Worm (Caenorhabditis elegans) whole organism, young adult: ENCODE results near the gene glb-4.

Experiments used
- B0336.3 ChIP-seq: fragments of 200-800 bp; sonication (Bioruptor generic); IDR thresholded peaks from 2 replicates; pipeline ENCODE4 v1.3.6; 2022; ENCODE audit warnings: missing genetic modification characterization, missing compliant biosample characterization
- C06A6.2 ChIP-seq: fragments of 200-800 bp; sonication (Bioruptor generic); conservative IDR thresholded peaks from 2 replicates; pipeline ENCODE4 v1.3.6; 2022; ENCODE audit warnings: missing genetic modification characterization, missing compliant biosample characterization
- D2030.7 ChIP-seq: fragments of 200-800 bp; sonication (Bioruptor generic); IDR thresholded peaks from 2 replicates; pipeline ENCODE4 v1.3.6; 2022; ENCODE audit warnings: missing genetic modification reagents, missing genetic modification characterization, missing compliant biosample characterization
- F39B2.1 ChIP-seq: fragments of 200-800 bp; sonication (Bioruptor generic); IDR thresholded peaks from 2 replicates; pipeline ENCODE4 v1.3.6; 2022; ENCODE audit warnings: missing genetic modification reagents, missing genetic modification characterization, missing compliant biosample characterization
- F57C9.4 ChIP-seq: sonication (generic microtip); optimal IDR thresholded peaks from 2 replicates; lab custom pipeline; 2017; ENCODE audit warnings: mild to moderate bottlenecking, missing genetic modification characterization, missing compliant biosample characterization
- K11D2.4 ChIP-seq: fragments of 200-800 bp; sonication (Bioruptor generic); IDR thresholded peaks from 2 replicates; pipeline ENCODE4 v1.3.6; 2022; ENCODE audit warnings: missing genetic modification reagents, missing genetic modification characterization, missing compliant biosample characterization
- T26A5.8 ChIP-seq: sonication (generic microtip); optimal IDR thresholded peaks from 2 replicates; lab custom pipeline; 2016; ENCODE audit warnings: missing genetic modification characterization, missing compliant biosample characterization
- Y53F4B.3 ChIP-seq: fragments of 200-800 bp; sonication (Bioruptor generic); IDR thresholded peaks from 2 replicates; pipeline ENCODE4 v1.3.6; 2022; ENCODE audit warnings: missing genetic modification reagents, missing genetic modification characterization, missing compliant biosample characterization
- Y56A3A.18 ChIP-seq: fragments of 200-800 bp; sonication (Bioruptor generic); IDR thresholded peaks from 2 replicates; pipeline ENCODE4 v1.3.6; 2022; ENCODE audit warnings: missing genetic modification reagents, missing genetic modification characterization, missing compliant biosample characterization
- Y67H2A.10 ChIP-seq: fragments of 200-800 bp; sonication (Bioruptor generic); conservative IDR thresholded peaks from 2 replicates; pipeline ENCODE4 v1.3.6; 2022; ENCODE audit warnings: missing genetic modification reagents, missing genetic modification characterization, missing compliant biosample characterization
- ama-1 ChIP-seq, 3 experiments: fragments of 150-350 bp in 1 of 3; sonication (generic microtip) in 2 of 3; optimal IDR thresholded peaks; 2 replicates each; lab custom pipeline; 2014 to 2018; ENCODE audit warnings: missing biosample characterization in 2 of 3, missing genetic modification characterization in 2 of 3, missing genetic modification reagents in 2 of 3
- attf-6 ChIP-seq: fragments of 200-800 bp; sonication (Bioruptor generic); IDR thresholded peaks from 2 replicates; pipeline ENCODE4 v1.3.6; 2022; ENCODE audit warnings: missing genetic modification reagents, missing genetic modification characterization, missing compliant biosample characterization
- bed-1 ChIP-seq: fragments of 200-800 bp; sonication (Bioruptor generic); IDR thresholded peaks from 2 replicates; pipeline ENCODE4 v1.3.6; 2022; ENCODE audit warnings: missing genetic modification reagents, missing genetic modification characterization, missing compliant biosample characterization
- cebp-1 ChIP-seq, 2 experiments: fragments of 200-800 bp in 1 of 2; sonication (Bioruptor generic) in 1 of 2; sonication (generic microtip) in 1 of 2; IDR thresholded peaks in 1 of 2; optimal IDR thresholded peaks in 1 of 2; 2 replicates each; pipeline versions ENCODE4 v1.3.6 to Lab custom; 2017 to 2022; ENCODE audit warnings: missing compliant biosample characterization in 2 of 2, missing genetic modification characterization in 2 of 2, mild to moderate bottlenecking in 1 of 2, missing genetic modification reagents in 1 of 2, moderate library complexity in 1 of 2
- ceh-27 ChIP-seq: fragments of 200-800 bp; sonication (Bioruptor generic); optimal IDR thresholded peaks from 2 replicates; lab custom pipeline; 2018; ENCODE audit warnings: mild to moderate bottlenecking, missing genetic modification characterization, moderate library complexity, missing compliant biosample characterization
- dox-1 ChIP-seq: fragments of 200-800 bp; sonication (Bioruptor generic); IDR thresholded peaks from 2 replicates; pipeline ENCODE4 v1.3.6; 2022; ENCODE audit warnings: missing genetic modification reagents, missing genetic modification characterization, missing compliant biosample characterization
- dpff-1 ChIP-seq: sonication (generic microtip); optimal IDR thresholded peaks from 2 replicates; lab custom pipeline; 2017; ENCODE audit warnings: mild to moderate bottlenecking, missing genetic modification characterization, missing compliant biosample characterization
- egl-18 ChIP-seq: fragments of 200-800 bp; sonication (Bioruptor generic); IDR thresholded peaks from 2 replicates; pipeline ENCODE4 v1.3.6; 2022; ENCODE audit warnings: missing genetic modification reagents, missing genetic modification characterization, missing compliant biosample characterization
- egrh-3 ChIP-seq: fragments of 200-800 bp; sonication (Bioruptor generic); IDR thresholded peaks from 2 replicates; pipeline ENCODE4 v1.3.6; 2022; ENCODE audit warnings: missing genetic modification reagents, missing genetic modification characterization, missing compliant biosample characterization
- ekl-4 ChIP-seq: fragments of 200-800 bp; sonication (Bioruptor generic); IDR thresholded peaks from 2 replicates; pipeline ENCODE4 v1.3.6; 2022; ENCODE audit warnings: missing genetic modification reagents, missing genetic modification characterization, missing compliant biosample characterization
- ets-4 ChIP-seq: fragments of 200-800 bp; sonication (Bioruptor generic); optimal IDR thresholded peaks from 2 replicates; lab custom pipeline; 2018; ENCODE audit warnings: mild to moderate bottlenecking, missing genetic modification characterization, missing compliant biosample characterization
- gei-17 ChIP-seq: fragments of 200-800 bp; sonication (Bioruptor generic); optimal IDR thresholded peaks from 2 replicates; lab custom pipeline; 2018; ENCODE audit warnings: mild to moderate bottlenecking, missing genetic modification characterization, missing compliant biosample characterization
- him-1 ChIP-seq: sonication (generic microtip); optimal IDR thresholded peaks from 2 replicates; lab custom pipeline; 2016; ENCODE audit warnings: missing genotype, missing genetic modification reagents, missing genetic modification characterization, missing compliant biosample characterization
- hmg-1.2 ChIP-seq: fragments of 200-800 bp; sonication (Bioruptor generic); IDR thresholded peaks from 2 replicates; pipeline ENCODE4 v1.3.6; 2022; ENCODE audit warnings: missing genetic modification reagents, missing genetic modification characterization, missing compliant biosample characterization
- let-526 ChIP-seq: fragments of 200-800 bp; sonication (Bioruptor generic); IDR thresholded peaks from 2 replicates; pipeline ENCODE4 v1.3.6; 2022; ENCODE audit warnings: missing genetic modification reagents, missing genetic modification characterization, missing compliant biosample characterization
- lin-40 ChIP-seq: sonication (generic microtip); optimal IDR thresholded peaks from 2 replicates; lab custom pipeline; 2016; ENCODE audit warnings: missing genetic modification characterization, mild to moderate bottlenecking, missing compliant biosample characterization, missing genotype, missing genetic modification reagents
- lir-1 ChIP-seq: fragments of 200-800 bp; sonication (Bioruptor generic); conservative IDR thresholded peaks from 2 replicates; pipeline ENCODE4 v1.3.6; 2022; ENCODE audit warnings: missing genetic modification reagents, missing genetic modification characterization, missing compliant biosample characterization
- madf-10 ChIP-seq: sonication (generic microtip); optimal IDR thresholded peaks from 2 replicates; lab custom pipeline; 2016; ENCODE audit warnings: mild to moderate bottlenecking, missing genetic modification characterization, missing compliant biosample characterization
- madf-3 ChIP-seq: fragments of 200-800 bp; sonication (Bioruptor generic); IDR thresholded peaks from 2 replicates; pipeline ENCODE4 v1.3.6; 2022; ENCODE audit warnings: missing genetic modification reagents, missing genetic modification characterization, missing compliant biosample characterization
- madf-8 ChIP-seq: fragments of 200-800 bp; sonication (Bioruptor generic); conservative IDR thresholded peaks from 2 replicates; pipeline ENCODE4 v1.3.6; 2022; ENCODE audit warnings: missing genetic modification reagents, missing genetic modification characterization, missing compliant biosample characterization
- mcd-1 ChIP-seq: fragments of 200-800 bp; sonication (Bioruptor generic); IDR thresholded peaks from 2 replicates; pipeline ENCODE4 v1.3.6; 2022; ENCODE audit warnings: missing genetic modification reagents, missing genetic modification characterization, missing compliant biosample characterization
- mel-28 ChIP-seq: sonication (generic microtip); optimal IDR thresholded peaks from 2 replicates; lab custom pipeline; 2016; ENCODE audit warnings: borderline replicate concordance, mild to moderate bottlenecking, missing genetic modification characterization, missing compliant biosample characterization
- nfyb-1 ChIP-seq: fragments of 200-800 bp; sonication (Bioruptor generic); IDR thresholded peaks from 2 replicates; pipeline ENCODE4 v1.3.6; 2022; ENCODE audit warnings: missing genetic modification reagents, missing genetic modification characterization, missing compliant biosample characterization
- nhr-80 ChIP-seq: sonication (generic microtip); optimal IDR thresholded peaks from 2 replicates; lab custom pipeline; 2016; ENCODE audit warnings: missing genetic modification characterization, missing compliant biosample characterization
- nhr-90 ChIP-seq: sonication (generic microtip); optimal IDR thresholded peaks from 2 replicates; lab custom pipeline; 2016; ENCODE audit warnings: missing genotype, mild to moderate bottlenecking, missing genetic modification characterization, missing compliant biosample characterization
- rec-8 ChIP-seq, 2 experiments: sonication (generic microtip); optimal IDR thresholded peaks; 2 replicates each; lab custom pipeline; 2016; ENCODE audit warnings: mild to moderate bottlenecking in 2 of 2, missing genetic modification characterization in 2 of 2, missing genetic modification reagents in 2 of 2, missing genotype in 2 of 2, missing biosample characterization in 1 of 2, missing compliant biosample characterization in 1 of 2, moderate library complexity in 1 of 2
- rpc-1 ChIP-seq, 2 experiments: fragments of 150-350 bp in 1 of 2; sonication (generic microtip) in 1 of 2; optimal IDR thresholded peaks; 2 replicates each; lab custom pipeline; 2014 to 2018; ENCODE audit warnings: missing biosample characterization in 1 of 2, missing genetic modification characterization in 1 of 2, missing genetic modification reagents in 1 of 2, missing genotype in 1 of 2
- snpc-4 ChIP-seq, 5 experiments: fragments of 150-350 bp in 1 of 5; sonication (generic microtip) in 4 of 5; optimal IDR thresholded peaks; 2 replicates each; lab custom pipeline; 2014 to 2018; ENCODE audit warnings: missing genetic modification characterization in 5 of 5, missing biosample characterization in 3 of 5, antibody characterized with exemption in 2 of 5, mild to moderate bottlenecking in 2 of 5, missing compliant biosample characterization in 2 of 5, missing genotype in 2 of 5, moderate library complexity in 2 of 5, missing genetic modification reagents in 1 of 5
- somi-1 ChIP-seq: fragments of 200-800 bp; sonication (Bioruptor generic); optimal IDR thresholded peaks from 2 replicates; lab custom pipeline; 2018; ENCODE audit warnings: mild to moderate bottlenecking, missing genetic modification characterization, missing compliant biosample characterization
- sptf-2 ChIP-seq: fragments of 200-800 bp; sonication (Bioruptor generic); optimal IDR thresholded peaks from 2 replicates; lab custom pipeline; 2018; ENCODE audit warnings: mild to moderate bottlenecking, missing genetic modification characterization, missing compliant biosample characterization
- tlf-1 ChIP-seq: fragments of 200-800 bp; sonication (Bioruptor generic); optimal IDR thresholded peaks from 2 replicates; lab custom pipeline; 2018; ENCODE audit warnings: mild to moderate bottlenecking, missing genetic modification characterization, missing compliant biosample characterization
- zim-3 ChIP-seq: sonication (generic microtip); optimal IDR thresholded peaks from 2 replicates; lab custom pipeline; 2017; ENCODE audit warnings: mild to moderate bottlenecking, missing genetic modification characterization, moderate library complexity, missing compliant biosample characterization
- ztf-22 ChIP-seq: fragments of 200-800 bp; sonication (Bioruptor generic); optimal IDR thresholded peaks from 2 replicates; lab custom pipeline; 2018; ENCODE audit warnings: mild to moderate bottlenecking, missing genetic modification characterization, moderate library complexity, missing compliant biosample characterization

glb-4 gene

DNA sequence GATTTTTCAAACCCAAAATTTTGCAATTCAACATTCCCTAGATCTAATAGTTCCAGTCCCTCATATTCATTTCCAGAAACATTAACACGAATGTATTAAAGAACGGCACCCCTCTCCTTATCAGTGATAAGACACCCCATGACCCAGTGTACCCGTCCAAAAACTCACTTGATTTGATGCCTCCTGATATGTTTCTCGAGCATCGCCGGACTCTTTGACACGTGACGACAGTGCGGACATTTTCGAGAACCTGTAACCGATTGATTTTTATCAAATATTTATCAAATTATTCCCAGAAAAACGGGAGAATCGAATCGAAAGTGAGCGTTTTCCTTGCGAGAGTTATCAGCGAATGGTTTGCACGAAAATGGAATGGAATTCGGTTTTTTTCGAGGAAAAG lies 40.0 kb upstream of the glb-4 start (continued):
- no peak for TF ChIP-seq sptf-2
- no peak for TF ChIP-seq lir-1
- no peak for TF ChIP-seq madf-8
- TF ChIP-seq dox-1 (GFP tag; lab: Robert Waterston, UW): 0 out of 2 replicates have a peak, but pooled peaks have one; percentile 24
- TF ChIP-seq nhr-80 (tag; lab: Kevin White, UChicago): peak; percentile 81
- TF ChIP-seq Y53F4B.3: no peak
- TF ChIP-seq let-526 (GFP tag; lab: Robert Waterston, UW): peak; percentile 48; the same call in 1 of the 2 replicates
- peak; percentile 41; the same call in 1 of the 2 replicates for TF ChIP-seq B0336.3 (GFP tag; lab: Robert Waterston, UW)
- TF ChIP-seq cebp-1 (GFP tag; IDR thresholded peaks at IDR 0.05; lab: Robert Waterston, UW): no peak
- peak; percentile 66 for TF ChIP-seq cebp-1 (tag; optimal IDR thresholded peaks at IDR 0.05; lab: Kevin White, UChicago)
- peak; percentile 40 for TF ChIP-seq ets-4 (GFP tag; lab: Kevin White, UChicago)
- 0 out of 2 replicates have a peak, but pooled peaks have one; percentile 28 for TF ChIP-seq K11D2.4 (GFP tag; lab: Robert Waterston, UW)
- no peak for TF ChIP-seq F39B2.1
- TF ChIP-seq T26A5.8 (tag; lab: Kevin White, UChicago): no peak
- no peak for TF ChIP-seq snpc-4 (GFP tag; optimal IDR thresholded peaks at IDR 0.05; lab: Kevin White, UChicago)
- TF ChIP-seq snpc-4 (tag; optimal IDR thresholded peaks at IDR 0.05; lab: Kevin White, UChicago): peak in 1 of 4 experiments; percentile 16
- TF ChIP-seq tlf-1 (GFP tag; lab: Kevin White, UChicago): peak; percentile 42

DNA sequence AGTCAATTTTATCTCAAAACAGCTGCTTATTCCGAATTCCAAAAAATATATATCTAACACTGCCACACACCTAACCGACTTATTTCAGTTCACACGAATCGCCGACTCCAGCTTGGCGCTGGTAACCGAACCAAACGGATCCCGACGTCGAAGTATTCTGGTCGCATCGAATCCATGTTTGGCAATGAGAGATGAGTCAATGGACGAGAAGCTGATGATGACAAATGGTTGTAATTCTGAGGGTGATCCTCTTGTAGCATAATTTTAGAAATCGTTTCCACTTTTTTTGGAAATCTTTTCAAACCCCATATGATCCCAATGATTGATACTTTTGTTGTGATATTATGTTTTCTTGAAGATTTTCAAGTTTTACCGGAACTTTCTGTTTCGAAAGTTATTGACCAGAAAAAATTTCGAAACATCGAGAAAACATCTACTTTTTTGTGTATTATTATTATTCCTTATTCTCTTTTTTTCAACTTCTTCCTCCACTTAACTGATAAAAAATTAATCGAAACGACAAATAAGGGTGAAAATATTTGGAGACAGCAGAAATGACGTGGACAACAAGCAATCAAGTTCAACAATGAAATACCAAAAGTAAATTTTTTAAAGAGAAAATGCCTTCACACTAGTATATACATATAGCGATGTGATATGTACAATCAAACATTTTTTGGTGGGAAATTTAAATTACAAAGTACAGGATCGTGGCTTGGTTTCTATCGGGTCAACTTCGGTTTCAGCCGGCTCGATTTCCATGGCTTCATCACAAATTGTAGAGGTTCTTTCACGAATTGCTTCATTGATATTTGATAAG lies 39.1 kb upstream of the glb-4 start:
- TF ChIP-seq F57C9.4 (no peak), D2030.7 (no peak), C06A6.2 (GFP tag; lab: Robert Waterston, UW) (peak; percentile 56; the same call in 1 of the 2 replicates), mel-28 (tag; lab: Kevin White, UChicago) (no peak), Y67H2A.10 (no peak), ekl-4 (no peak), nhr-90 (tag; lab: Kevin White, UChicago) (peak; percentile 53), zim-3 (tag; lab: Kevin White, UChicago) (no peak), him-1 (tag; lab: Kevin White, UChicago) (no peak), ama-1 (optimal IDR thresholded peaks at IDR 0.05; lab: Kevin White, UChicago) (peak; percentile 31), ama-1 (GFP tag; optimal IDR thresholded peaks at IDR 0.05; lab: Kevin White, UChicago) (no peak), bed-1 (GFP tag; lab: Robert Waterston, UW) (no peak), madf-3 (GFP tag; lab: Robert Waterston, UW) (peak; percentile 77), gei-17 (GFP tag; lab: Kevin White, UChicago) (peak; percentile 48), Y56A3A.18 (GFP tag; lab: Robert Waterston, UW) (peak; percentile 91), ets-4 (GFP tag; lab: Kevin White, UChicago) (peak; percentile 12), dpff-1 (tag; lab: Kevin White, UChicago) (peak; percentile 48), egl-18 (GFP tag; lab: Robert Waterston, UW) (no peak), rpc-1 (optimal IDR thresholded peaks at IDR 0.05; lab: Kevin White, UChicago) (no peak), rpc-1 (tag; optimal IDR thresholded peaks at IDR 0.05; lab: Kevin White, UChicago) (no peak), mcd-1 (GFP tag; lab: Robert Waterston, UW) (peak; percentile 63), egrh-3 (no peak), cebp-1 (GFP tag; IDR thresholded peaks at IDR 0.05; lab: Robert Waterston, UW) (peak; percentile 46; the same call in 1 of the 2 replicates), cebp-1 (tag; optimal IDR thresholded peaks at IDR 0.05; lab: Kevin White, UChicago) (peak; percentile 76), somi-1 (GFP tag; lab: Kevin White, UChicago) (no peak), lin-40 (peak; percentile 10), rec-8 (tag; optimal IDR thresholded peaks at IDR 0.05; lab: Kevin White, UChicago) (no peak), madf-10 (tag; lab: Kevin White, UChicago) (peak; percentile 36), ztf-22 (GFP tag; lab: Kevin White, UChicago) (peak; percentile 73), ceh-27 (no peak), tlf-1 (GFP tag; lab: Kevin White, UChicago) (peak; percentile 90), hmg-1.2 (GFP tag; lab: Robert Waterston, UW) (0 out of 2 replicates have a peak, but pooled peaks have one; percentile 31), attf-6 (GFP tag; lab: Robert Waterston, UW) (0 out of 2 replicates have a peak, but pooled peaks have one; percentile 10), T26A5.8 (tag; lab: Kevin White, UChicago) (no peak), nfyb-1 (GFP tag; lab: Robert Waterston, UW) (peak; percentile 89)
